Worm (Caenorhabditis elegans) whole organism, L4 larva: ENCODE data around the gene F09F9.5.

ENCODE experiments used
- aly-2 ChIP-seq: sonication (generic microtip); optimal IDR thresholded peaks from 2 replicates; lab custom pipeline; 2018; ENCODE audit warnings: missing biosample characterization, missing genetic modification characterization
- dve-1 ChIP-seq: sonication (generic microtip); optimal IDR thresholded peaks from 2 replicates; lab custom pipeline; 2017; ENCODE audit warnings: antibody characterized with exemption, mild to moderate bottlenecking, missing genetic modification characterization, missing compliant biosample characterization; ENCODE audit not compliant: insufficient read depth
- egl-27 ChIP-seq: sonication (generic microtip); optimal IDR thresholded peaks from 3 replicates; lab custom pipeline; 2017; ENCODE audit warnings: missing biosample characterization, missing genetic modification reagents, missing genetic modification characterization
- lin-39 ChIP-seq: fragments of 150-350 bp; optimal IDR thresholded peaks from 2 replicates; lab custom pipeline; 2014; ENCODE audit warnings: missing biosample characterization, missing genetic modification reagents, missing genetic modification characterization
- mxl-3 ChIP-seq: fragments of 200-800 bp; sonication (Bioruptor generic); optimal IDR thresholded peaks from 2 replicates; lab custom pipeline; 2018; ENCODE audit warnings: mild to moderate bottlenecking, missing genetic modification characterization, missing compliant biosample characterization
- nhr-10 ChIP-seq: fragments of 150-350 bp; optimal IDR thresholded peaks from 2 replicates; lab custom pipeline; 2014; ENCODE audit warnings: missing biosample characterization, missing genetic modification characterization
- nhr-11 ChIP-seq: fragments of 150-350 bp; optimal IDR thresholded peaks from 2 replicates; lab custom pipeline; 2014; ENCODE audit warnings: missing biosample characterization, missing genetic modification characterization
- nhr-111 ChIP-seq: fragments of 200-800 bp; sonication (Bioruptor generic); optimal IDR thresholded peaks from 2 replicates; lab custom pipeline; 2018; ENCODE audit warnings: mild to moderate bottlenecking, missing genetic modification characterization, missing compliant biosample characterization
- nhr-28 ChIP-seq: fragments of 150-350 bp; optimal IDR thresholded peaks from 2 replicates; lab custom pipeline; 2014; ENCODE audit warnings: missing biosample characterization, missing genetic modification characterization
- snpc-1.2 ChIP-seq: fragments of 200-800 bp; sonication (Bioruptor generic); IDR thresholded peaks from 2 replicates; pipeline ENCODE4 v1.3.6; 2022; ENCODE audit warnings: missing genetic modification reagents, missing genetic modification characterization, missing compliant biosample characterization
- ztf-11 ChIP-seq: fragments of 150-350 bp; optimal IDR thresholded peaks from 2 replicates; lab custom pipeline; 2014; ENCODE audit warnings: missing biosample characterization, missing genetic modification characterization

ce11 chrX:4144136-4144781 is 26.5 kb downstream of the F09F9.5 start:
- peak; percentile 28 for TF ChIP-seq nhr-11 (tag; lab: Kevin White, UChicago)
- no peak for TF ChIP-seq lin-39 (tag; lab: Kevin White, UChicago)
- TF ChIP-seq mxl-3 (GFP tag; lab: Kevin White, UChicago), result no peak
- TF ChIP-seq dve-1 (tag; lab: Kevin White, UChicago), result peak; percentile 73
- no peak for TF ChIP-seq nhr-10 (tag; lab: Kevin White, UChicago)
- 0 out of 2 replicates have a peak, but pooled peaks have one; percentile 12 for TF ChIP-seq snpc-1.2 (GFP tag; lab: Robert Waterston, UW)
- TF ChIP-seq aly-2 (tag; lab: Kevin White, UChicago), result no peak
- no peak for TF ChIP-seq egl-27 (tag; lab: Kevin White, UChicago)
- TF ChIP-seq nhr-28 (tag; lab: Kevin White, UChicago), result peak; percentile 23
- no peak for TF ChIP-seq nhr-111 (GFP tag; lab: Kevin White, UChicago)
- TF ChIP-seq ztf-11 (tag; lab: Kevin White, UChicago), result no peak
